Worm (Caenorhabditis elegans) whole organism, mixed stage, embryonic: ENCODE data around the gene bath-45.

Experiments
- M03D4.4 ChIP-seq: sonication (generic microtip); optimal IDR thresholded peaks from 2 replicates; lab custom pipeline; 2017; ENCODE audit warnings: mild to moderate bottlenecking, missing genetic modification characterization, missing compliant biosample characterization
- bed-3 ChIP-seq: fragments of 200-800 bp; sonication (Bioruptor generic); optimal IDR thresholded peaks from 3 replicates; lab custom pipeline; 2018; ENCODE audit warnings: mild to moderate bottlenecking, missing genetic modification characterization, moderate library complexity, missing compliant biosample characterization
- blmp-1 ChIP-seq: fragments of 150-350 bp; optimal IDR thresholded peaks from 2 replicates; lab custom pipeline; 2014; ENCODE audit warnings: missing biosample characterization, missing genetic modification characterization
- ceh-39 ChIP-seq: fragments of 150-350 bp; optimal IDR thresholded peaks from 2 replicates; lab custom pipeline; 2014; ENCODE audit warnings: missing biosample characterization, missing genetic modification characterization
- ceh-43 ChIP-seq: fragments of 200-800 bp; sonication (Bioruptor generic); optimal IDR thresholded peaks from 2 replicates; lab custom pipeline; 2018; ENCODE audit warnings: mild to moderate bottlenecking, missing genetic modification characterization, moderate library complexity, missing compliant biosample characterization
- ceh-83 ChIP-seq: fragments of 200-800 bp; sonication (Bioruptor generic); optimal IDR thresholded peaks from 2 replicates; lab custom pipeline; 2018; ENCODE audit warnings: mild to moderate bottlenecking, missing genetic modification characterization, missing compliant biosample characterization
- ces-1 ChIP-seq: fragments of 150-350 bp; optimal IDR thresholded peaks from 2 replicates; lab custom pipeline; 2014; ENCODE audit warnings: missing biosample characterization, missing genetic modification reagents, missing genetic modification characterization
- cnd-1 ChIP-seq: fragments of 200-800 bp; sonication (Bioruptor generic); optimal IDR thresholded peaks from 2 replicates; lab custom pipeline; 2018; ENCODE audit warnings: mild to moderate bottlenecking, missing genetic modification characterization, missing compliant biosample characterization
- drap-1 ChIP-seq: fragments of 200-800 bp; sonication (Bioruptor generic); optimal IDR thresholded peaks from 3 replicates; lab custom pipeline; 2018; ENCODE audit warnings: mild to moderate bottlenecking, missing genetic modification characterization, missing compliant biosample characterization
- elt-3 ChIP-seq: fragments of 150-350 bp; optimal IDR thresholded peaks from 2 replicates; lab custom pipeline; 2014; ENCODE audit warnings: missing biosample characterization, missing genetic modification characterization
- flh-1 ChIP-seq: fragments of 200-800 bp; sonication (Bioruptor generic); optimal IDR thresholded peaks from 2 replicates; lab custom pipeline; 2018; ENCODE audit warnings: mild to moderate bottlenecking, missing genetic modification characterization, moderate library complexity, missing compliant biosample characterization
- ham-2 ChIP-seq: fragments of 200-800 bp; sonication (Bioruptor generic); optimal IDR thresholded peaks from 2 replicates; lab custom pipeline; 2018; ENCODE audit warnings: mild to moderate bottlenecking, missing genetic modification characterization, missing compliant biosample characterization
- hlh-1 ChIP-seq: fragments of 150-350 bp; optimal IDR thresholded peaks from 2 replicates; lab custom pipeline; 2014; ENCODE audit warnings: missing biosample characterization, missing genetic modification reagents, missing genetic modification characterization
- lin-13 ChIP-seq: fragments of 150-350 bp; optimal IDR thresholded peaks from 2 replicates; lab custom pipeline; 2014; ENCODE audit warnings: missing biosample characterization, missing genetic modification characterization
- lin-32 ChIP-seq: fragments of 200-800 bp; sonication (Bioruptor generic); optimal IDR thresholded peaks from 2 replicates; lab custom pipeline; 2018; ENCODE audit warnings: mild to moderate bottlenecking, missing genetic modification characterization, missing compliant biosample characterization
- lsy-2 ChIP-seq: fragments of 150-350 bp; optimal IDR thresholded peaks from 2 replicates; lab custom pipeline; 2014; ENCODE audit warnings: missing biosample characterization, missing genetic modification characterization
- mab-5 ChIP-seq: fragments of 150-350 bp; optimal IDR thresholded peaks from 2 replicates; lab custom pipeline; 2014; ENCODE audit warnings: missing biosample characterization, missing genetic modification characterization
- mep-1 ChIP-seq: fragments of 150-350 bp; optimal IDR thresholded peaks from 2 replicates; lab custom pipeline; 2017; ENCODE audit warnings: missing biosample characterization, missing genetic modification reagents, missing genetic modification characterization, inconsistent platforms
- mls-2 ChIP-seq: sonication (generic microtip); optimal IDR thresholded peaks from 2 replicates; lab custom pipeline; 2016; ENCODE audit warnings: mild to moderate bottlenecking, missing genetic modification characterization, moderate library complexity, missing compliant biosample characterization
- nhr-12 ChIP-seq: fragments of 150-350 bp; optimal IDR thresholded peaks from 2 replicates; lab custom pipeline; 2014; ENCODE audit warnings: missing biosample characterization, missing genetic modification characterization
- nhr-2 ChIP-seq: fragments of 150-350 bp; optimal IDR thresholded peaks from 2 replicates; lab custom pipeline; 2014; ENCODE audit warnings: missing biosample characterization, missing genetic modification characterization
- nhr-28 ChIP-seq: fragments of 150-350 bp; optimal IDR thresholded peaks from 2 replicates; lab custom pipeline; 2014; ENCODE audit warnings: missing biosample characterization, missing genetic modification characterization
- nhr-76 ChIP-seq: sonication (generic microtip); optimal IDR thresholded peaks from 2 replicates; lab custom pipeline; 2017; ENCODE audit warnings: missing biosample characterization, missing genetic modification characterization
- pha-4 ChIP-seq: fragments of 150-350 bp; optimal IDR thresholded peaks from 2 replicates; lab custom pipeline; 2018; ENCODE audit warnings: missing biosample characterization, missing genetic modification reagents, missing genetic modification characterization
- sem-2 ChIP-seq: fragments of 200-800 bp; sonication (Bioruptor generic); optimal IDR thresholded peaks from 2 replicates; lab custom pipeline; 2018; ENCODE audit warnings: mild to moderate bottlenecking, missing genetic modification characterization, missing compliant biosample characterization
- snpc-4 ChIP-seq: fragments of 150-350 bp; optimal IDR thresholded peaks from 2 replicates; lab custom pipeline; 2014; ENCODE audit warnings: missing biosample characterization, missing genetic modification characterization
- sptf-1 ChIP-seq: sonication (generic microtip); optimal IDR thresholded peaks from 2 replicates; lab custom pipeline; 2017; ENCODE audit warnings: mild to moderate bottlenecking, missing genetic modification characterization, moderate library complexity, missing compliant biosample characterization
- tbx-8 ChIP-seq: fragments of 200-800 bp; sonication (Bioruptor generic); optimal IDR thresholded peaks from 2 replicates; lab custom pipeline; 2018; ENCODE audit warnings: mild to moderate bottlenecking, missing genetic modification characterization, moderate library complexity, missing compliant biosample characterization
- unc-120 ChIP-seq: sonication (generic microtip); optimal IDR thresholded peaks from 2 replicates; lab custom pipeline; 2017; ENCODE audit warnings: missing genetic modification characterization, missing compliant biosample characterization; ENCODE audit not compliant: poor library complexity, severe bottlenecking
- unc-39 ChIP-seq: fragments of 150-350 bp; optimal IDR thresholded peaks from 2 replicates; lab custom pipeline; 2014; ENCODE audit warnings: missing biosample characterization, missing genetic modification characterization
- unc-62 ChIP-seq: fragments of 150-350 bp; optimal IDR thresholded peaks from 2 replicates; lab custom pipeline; 2014; ENCODE audit warnings: missing biosample characterization, missing genetic modification reagents, missing genetic modification characterization
- ztf-11 ChIP-seq: fragments of 150-350 bp; optimal IDR thresholded peaks from 2 replicates; lab custom pipeline; 2014; ENCODE audit warnings: missing biosample characterization, missing genetic modification characterization

Gene bath-45

ce11 chrII:13116710-13117109 is 6.1 kb upstream of the bath-45 start, which contains the start of gene rict-1:
Gene rict-1 (minus strand): TSS chrII:13116810.
- TF ChIP-seq M03D4.4 (tag; lab: Kevin White, UChicago) (no peak), cnd-1 (tag; lab: Kevin White, UChicago) (no peak), pha-4 (tag; lab: Kevin White, UChicago) (no peak), lsy-2 (tag; lab: Kevin White, UChicago) (no peak), sem-2 (no peak), ceh-43 (no peak), tbx-8 (GFP tag; lab: Kevin White, UChicago) (no peak), ceh-39 (no peak), blmp-1 (no peak)
- TF ChIP-seq, all 35 proteins: peak for 0

DNA sequence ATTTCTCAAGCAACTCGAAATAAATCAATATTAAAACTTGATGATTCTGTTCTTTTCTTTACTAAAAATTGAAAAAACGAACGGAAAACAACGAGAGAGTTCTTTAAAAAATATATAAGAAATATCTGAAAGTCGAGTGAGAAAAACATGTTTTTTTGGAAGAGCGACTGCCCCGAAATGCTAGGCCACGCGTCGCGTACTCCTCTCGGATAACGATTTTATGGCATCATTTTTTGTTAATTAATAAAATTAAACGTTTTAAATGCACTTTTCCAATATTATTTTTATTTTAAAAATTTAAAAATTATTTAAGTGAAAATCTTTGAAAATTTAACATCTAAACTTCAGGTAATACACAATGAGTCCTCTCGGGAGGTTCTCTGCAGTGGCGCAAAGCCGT is 5.7 kb upstream of the bath-45 start, which contains the start of gene gfm-1:
gfm-1 (plus strand) TSS at position 349 of the 400 bp plus-strand sequence.
- TF ChIP-seq ces-1 (GFP tag; lab: Kevin White, UChicago), result peak; percentile 55
- peak; percentile 14 for TF ChIP-seq lsy-2 (tag; lab: Kevin White, UChicago)
- no peak for TF ChIP-seq nhr-2 (tag; lab: Kevin White, UChicago)
- TF ChIP-seq mab-5, result no peak
- TF ChIP-seq hlh-1 (tag; lab: Kevin White, UChicago), result no peak
- TF ChIP-seq sptf-1, result peak; percentile 61
- no peak for TF ChIP-seq lin-13 (tag; lab: Kevin White, UChicago)
- TF ChIP-seq tbx-8 (GFP tag; lab: Kevin White, UChicago), result no peak
- no peak for TF ChIP-seq pha-4 (tag; lab: Kevin White, UChicago)
- no peak for TF ChIP-seq lin-32 (GFP tag; lab: Kevin White, UChicago)
- TF ChIP-seq mep-1 (tag; lab: Kevin White, UChicago), result peak; percentile 20
- TF ChIP-seq elt-3 (tag; lab: Kevin White, UChicago), result no peak
- no peak for TF ChIP-seq ceh-83
- TF ChIP-seq nhr-76 (tag; lab: Kevin White, UChicago), result no peak

DNA sequence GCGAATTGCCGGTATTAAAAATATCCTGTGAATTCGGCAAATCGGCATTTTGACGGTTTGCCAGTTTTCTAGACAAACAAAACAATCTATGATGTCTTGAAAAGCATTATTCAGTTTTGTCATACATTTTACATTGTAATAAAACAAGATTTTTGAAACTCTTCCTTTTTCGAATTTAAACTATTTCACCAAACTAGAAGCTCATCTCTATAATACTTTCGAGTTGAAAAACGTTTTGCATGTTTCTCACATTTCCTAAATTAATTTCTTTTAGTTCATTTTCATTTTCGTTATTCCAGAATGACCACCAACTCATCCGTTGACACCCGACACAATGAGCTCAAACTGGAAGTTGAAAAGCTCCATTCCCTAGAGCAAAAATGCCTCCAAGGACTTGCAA is 6.8 kb downstream of the bath-45 start, which contains the start of gene F29C12.6:
F29C12.6 (plus strand) TSS at position 301 of the 400 bp plus-strand sequence.
- TF ChIP-seq M03D4.4 (tag; lab: Kevin White, UChicago) (no peak), bed-3 (GFP tag; lab: Kevin White, UChicago) (no peak), ceh-39 (no peak), flh-1 (no peak), lsy-2 (tag; lab: Kevin White, UChicago) (no peak), nhr-12 (no peak), unc-62 (no peak)

- TF ChIP-seq bed-3 (GFP tag; lab: Kevin White, UChicago), result no peak
- TF ChIP-seq elt-3 (tag; lab: Kevin White, UChicago), result no peak
These were observed 7.8 kb downstream of the bath-45 start for ce11 chrII:13130576-13130975.

ce11 chrII:13139573-13139972 is 16.8 kb downstream of the bath-45 start:
- TF ChIP-seq nhr-12 (no peak), ceh-83 (no peak), M03D4.4 (tag; lab: Kevin White, UChicago) (no peak), unc-62 (no peak), ztf-11 (tag; lab: Kevin White, UChicago) (no peak), blmp-1 (no peak), mab-5 (no peak), snpc-4 (tag; lab: Kevin White, UChicago) (no peak), drap-1 (no peak), mls-2 (no peak), ham-2 (GFP tag; lab: Kevin White, UChicago) (no peak)

DNA sequence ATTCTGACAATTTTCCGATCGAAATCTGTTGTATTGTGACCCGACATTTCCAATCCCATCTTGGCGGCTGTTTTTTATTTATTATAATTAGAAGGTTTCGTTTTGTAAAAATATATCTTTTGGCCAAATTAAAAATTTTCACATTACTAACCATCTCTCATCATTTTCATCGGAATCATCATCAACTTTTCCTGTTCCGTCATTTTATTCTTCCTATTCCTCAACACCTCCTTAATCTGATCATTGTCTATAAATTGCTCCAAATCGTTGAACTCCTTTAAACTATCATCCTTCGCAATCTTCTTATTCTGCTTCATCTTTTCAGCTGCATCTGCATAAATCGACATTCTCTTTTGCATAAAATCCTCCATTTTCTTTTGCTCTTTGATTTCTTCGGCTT is 19.6 kb downstream of the bath-45 start:
- TF ChIP-seq mls-2 (no peak), blmp-1 (no peak), nhr-28 (tag; lab: Kevin White, UChicago) (no peak), unc-120 (tag; lab: Kevin White, UChicago) (no peak), sptf-1 (no peak), bed-3 (GFP tag; lab: Kevin White, UChicago) (no peak), unc-39 (tag; lab: Kevin White, UChicago) (no peak)
